Worm (Caenorhabditis elegans): Measurements from ENCODE around the gene lido-4.
A peak's percentile ranks its signal among the peaks of the same experiment; 100 is the strongest.

DNA sequence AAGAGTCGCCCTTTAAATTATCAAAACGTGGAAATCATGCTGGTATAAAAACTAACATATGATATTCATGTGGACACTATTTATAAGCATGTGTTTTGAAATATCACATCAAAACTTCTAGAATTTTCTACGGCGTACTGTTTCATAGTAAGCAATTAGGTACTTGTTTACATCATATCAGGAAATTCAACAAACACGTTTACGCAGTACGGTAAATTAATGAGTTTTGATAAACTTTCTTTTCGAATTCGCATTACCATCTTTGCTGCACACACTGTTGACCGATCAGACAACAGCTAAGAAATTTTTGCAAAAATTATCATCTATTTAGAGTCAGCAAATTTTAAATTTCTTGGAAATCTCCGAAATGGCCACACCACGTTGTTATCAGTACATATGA, 32.9 kb upstream of the lido-4 start:
- TF ChIP-seq nhr-25 (tag; optimal IDR thresholded peaks at IDR 0.05) = no peak
- peak; percentile 39 for TF ChIP-seq pha-4 (tag; optimal IDR thresholded peaks at IDR 0.05)
- no peak for TF ChIP-seq sea-2 (GFP tag; optimal IDR thresholded peaks at IDR 0.05)
- no peak for TF ChIP-seq ZK546.5 (tag; optimal IDR thresholded peaks at IDR 0.05)

Measured in whole organism, L3 larva.